Fruit fly (Drosophila melanogaster) whole organism, embryonic: Measurements from ENCODE around the gene CG11030.

Experiments
- ATbp ChIP-seq: fragments of 200-800 bp; sonication (Bioruptor generic); optimal IDR thresholded peaks from 2 replicates; lab custom pipeline; 2017; ENCODE audit warnings: missing biosample characterization, mild to moderate bottlenecking, missing genetic modification characterization, missing genetic modification reagents
- Adf1 ChIP-seq: fragments of 200-800 bp; sonication (Bioruptor generic); IDR thresholded peaks from 2 replicates; pipeline ENCODE4 v1.3.6; 2022; ENCODE audit warnings: missing biosample characterization, missing genetic modification characterization
- Aef1 ChIP-seq: fragments of 200-800 bp; sonication (Bioruptor generic); IDR thresholded peaks from 3 replicates; pipeline ENCODE4 v1.3.6; 2022; ENCODE audit warnings: missing biosample characterization, missing genetic modification characterization
- BEAF-32 ChIP-seq: fragments of 200-800 bp; sonication (Bioruptor generic); optimal IDR thresholded peaks from 3 replicates; lab custom pipeline; 2017; ENCODE audit warnings: missing biosample characterization, missing genetic modification characterization, mild to moderate bottlenecking, moderate library complexity, missing genetic modification reagents
- CG10209 ChIP-seq: fragments of 200-800 bp; sonication (Bioruptor generic); optimal IDR thresholded peaks from 3 replicates; lab custom pipeline; 2017; ENCODE audit warnings: missing biosample characterization, mild to moderate bottlenecking, missing genetic modification characterization, missing genetic modification reagents
- CG11247 ChIP-seq: fragments of 200-800 bp; sonication (Bioruptor generic); IDR thresholded peaks from 2 replicates; pipeline ENCODE4 v1.3.6; 2022; ENCODE audit warnings: missing biosample characterization, missing genetic modification characterization
- CG11504 ChIP-seq: fragments of 200-800 bp; sonication (Bioruptor generic); optimal IDR thresholded peaks from 3 replicates; lab custom pipeline; 2019; ENCODE audit warnings: missing biosample characterization, mild to moderate bottlenecking, missing genetic modification characterization, moderate library complexity
- CG11560 ChIP-seq: fragments of 200-800 bp; sonication (Bioruptor generic); IDR thresholded peaks from 3 replicates; pipeline ENCODE4 v1.3.6; 2022; ENCODE audit warnings: missing biosample characterization, missing genetic modification characterization
- CG11695 ChIP-seq: fragments of 200-800 bp; sonication (Bioruptor generic); IDR thresholded peaks from 3 replicates; pipeline ENCODE4 v1.3.6; 2022; ENCODE audit warnings: missing biosample characterization, missing genetic modification characterization
- CG12299 ChIP-seq: fragments of 200-800 bp; sonication (Bioruptor generic); optimal IDR thresholded peaks from 2 replicates; lab custom pipeline; 2018; ENCODE audit warnings: missing biosample characterization, mild to moderate bottlenecking, missing genetic modification characterization
- CG13624 ChIP-seq: fragments of 200-800 bp; sonication (Bioruptor generic); optimal IDR thresholded peaks from 2 replicates; lab custom pipeline; 2016; ENCODE audit warnings: missing biosample characterization, missing genetic modification characterization
- CG14014 ChIP-seq: fragments of 200-800 bp; sonication (Bioruptor generic); IDR thresholded peaks from 2 replicates; pipeline ENCODE4 v1.3.6; 2022; ENCODE audit warnings: missing biosample characterization, missing genetic modification characterization
- CG14860 ChIP-seq: fragments of 200-800 bp; sonication (Bioruptor generic); IDR thresholded peaks from 3 replicates; pipeline ENCODE4 v1.3.6; 2022; ENCODE audit warnings: missing biosample characterization, missing genetic modification characterization; ENCODE audit not compliant: partially characterized antibody
- CG15269 ChIP-seq: fragments of 200-800 bp; sonication (Bioruptor generic); optimal IDR thresholded peaks from 2 replicates; lab custom pipeline; 2018; ENCODE audit warnings: missing biosample characterization, mild to moderate bottlenecking, missing genetic modification characterization, moderate library complexity
- CG15696 ChIP-seq: fragments of 200-800 bp; sonication (Bioruptor generic); optimal IDR thresholded peaks from 2 replicates; lab custom pipeline; 2019; ENCODE audit warnings: missing biosample characterization, mild to moderate bottlenecking, missing genetic modification characterization, moderate library complexity
- CG31224 ChIP-seq: fragments of 200-800 bp; sonication (Bioruptor generic); IDR thresholded peaks from 2 replicates; pipeline ENCODE4 v1.3.6; 2022; ENCODE audit warnings: missing biosample characterization, missing genetic modification characterization
- CG3163 ChIP-seq: fragments of 200-800 bp; sonication (Bioruptor generic); optimal IDR thresholded peaks from 3 replicates; lab custom pipeline; 2016; ENCODE audit warnings: missing biosample characterization, missing genetic modification characterization
- CG32532 ChIP-seq: fragments of 200-800 bp; sonication (Bioruptor generic); IDR thresholded peaks from 2 replicates; pipeline ENCODE4 v1.3.6; 2022; ENCODE audit warnings: missing biosample characterization, missing genetic modification characterization
- CG3407 ChIP-seq: fragments of 200-800 bp; sonication (Bioruptor generic); optimal IDR thresholded peaks from 2 replicates; lab custom pipeline; 2018; ENCODE audit warnings: missing biosample characterization, mild to moderate bottlenecking, missing genetic modification characterization
- CG34376 ChIP-seq: fragments of 200-800 bp; sonication (Bioruptor generic); optimal IDR thresholded peaks from 2 replicates; lab custom pipeline; 2018; ENCODE audit warnings: missing biosample characterization, mild to moderate bottlenecking, missing genetic modification characterization
- CG3995 ChIP-seq: fragments of 200-800 bp; sonication (Bioruptor generic); optimal IDR thresholded peaks from 3 replicates; lab custom pipeline; 2016; ENCODE audit warnings: missing biosample characterization, missing genetic modification characterization
- CG6254 ChIP-seq: fragments of 200-800 bp; sonication (Bioruptor generic); optimal IDR thresholded peaks from 3 replicates; lab custom pipeline; 2017; ENCODE audit warnings: mild to moderate bottlenecking, missing biosample characterization, missing genetic modification reagents, missing genetic modification characterization
- CG7372 ChIP-seq: fragments of 200-800 bp; sonication (Bioruptor generic); IDR thresholded peaks from 2 replicates; pipeline ENCODE4 v1.3.6; 2022; ENCODE audit warnings: missing biosample characterization, missing genetic modification characterization
- CG7745 ChIP-seq: fragments of 200-800 bp; sonication (Bioruptor generic); optimal IDR thresholded peaks from 2 replicates; lab custom pipeline; 2018; ENCODE audit warnings: missing biosample characterization, mild to moderate bottlenecking, missing genetic modification characterization, moderate library complexity
- CG9797 ChIP-seq: fragments of 200-800 bp; sonication (Bioruptor generic); optimal IDR thresholded peaks from 3 replicates; lab custom pipeline; 2018; ENCODE audit warnings: missing biosample characterization, mild to moderate bottlenecking, missing genetic modification characterization
- Dip3 ChIP-seq: fragments of 200-800 bp; sonication (Bioruptor generic); optimal IDR thresholded peaks from 3 replicates; lab custom pipeline; 2016; ENCODE audit warnings: missing biosample characterization, missing genetic modification characterization
- Eip74EF ChIP-seq, 2 experiments: fragments of 200-800 bp in 1 of 2; fragments of >200 bp in 1 of 2; sonication (Bioruptor generic) in 1 of 2; optimal IDR thresholded peaks; 2 replicates each; lab custom pipeline; 2017 to 2019; ENCODE audit warnings: missing biosample characterization in 2 of 2, missing genetic modification characterization in 2 of 2, mild to moderate bottlenecking in 1 of 2, moderate library complexity in 1 of 2
- Gsc ChIP-seq: fragments of 200-800 bp; sonication (Bioruptor generic); IDR thresholded peaks from 2 replicates; pipeline ENCODE4 v1.3.6; 2022; ENCODE audit warnings: missing biosample characterization, missing genetic modification characterization
- Hr51 ChIP-seq, 2 experiments: fragments of 200-800 bp; sonication (Bioruptor generic); optimal IDR thresholded peaks; 2 replicates in 1 of 2; 3 replicates in 1 of 2; lab custom pipeline; 2016 to 2018; ENCODE audit warnings: missing biosample characterization in 2 of 2, missing genetic modification characterization in 2 of 2, mild to moderate bottlenecking in 1 of 2, moderate library complexity in 1 of 2
- NC2β ChIP-seq: fragments of 200-800 bp; sonication (Bioruptor generic); optimal IDR thresholded peaks from 2 replicates; lab custom pipeline; 2016; ENCODE audit warnings: missing biosample characterization, missing genetic modification characterization
- Nf-YB ChIP-seq: fragments of 200-800 bp; sonication (Bioruptor generic); optimal IDR thresholded peaks from 3 replicates; lab custom pipeline; 2019; ENCODE audit warnings: missing biosample characterization, mild to moderate bottlenecking, missing genetic modification characterization, moderate library complexity
- ash1 ChIP-seq: fragments of 200-800 bp; sonication (Bioruptor generic); optimal IDR thresholded peaks from 2 replicates; lab custom pipeline; 2018; ENCODE audit warnings: missing biosample characterization, mild to moderate bottlenecking, missing genetic modification characterization
- btn ChIP-seq: fragments of 200-800 bp; sonication (Bioruptor generic); optimal IDR thresholded peaks from 2 replicates; lab custom pipeline; 2016; ENCODE audit warnings: missing biosample characterization, missing genetic modification characterization
- cad ChIP-seq: fragments of >200 bp; optimal IDR thresholded peaks from 2 replicates; lab custom pipeline; 2017; ENCODE audit warnings: missing biosample characterization, missing genetic modification characterization
- caup ChIP-seq: fragments of 200-800 bp; sonication (Bioruptor generic); optimal IDR thresholded peaks from 3 replicates; lab custom pipeline; 2017; ENCODE audit warnings: missing biosample characterization, mild to moderate bottlenecking, missing genetic modification characterization, moderate library complexity; ENCODE audit not compliant: severe bottlenecking
- chinmo ChIP-seq: fragments of 200-800 bp; sonication (Bioruptor generic); IDR thresholded peaks from 4 replicates; pipeline ENCODE4 v1.3.6; 2022; ENCODE audit warnings: missing biosample characterization, missing genetic modification characterization; ENCODE audit not compliant: partially characterized antibody
- emc ChIP-seq: fragments of 200-800 bp; sonication (Bioruptor generic); optimal IDR thresholded peaks from 2 replicates; lab custom pipeline; 2016; ENCODE audit warnings: missing biosample characterization, missing genetic modification characterization
- exex ChIP-seq: fragments of 200-800 bp; sonication (Bioruptor generic); optimal IDR thresholded peaks from 4 replicates; lab custom pipeline; 2018; ENCODE audit warnings: missing biosample characterization, mild to moderate bottlenecking, missing genetic modification characterization, moderate library complexity
- grn ChIP-seq: fragments of 200-800 bp; sonication (Bioruptor generic); optimal IDR thresholded peaks from 3 replicates; lab custom pipeline; 2017; ENCODE audit warnings: missing biosample characterization, missing genetic modification characterization
- gsb-n ChIP-seq: fragments of 200-800 bp; sonication (Bioruptor generic); optimal IDR thresholded peaks from 3 replicates; lab custom pipeline; 2018; ENCODE audit warnings: missing biosample characterization, mild to moderate bottlenecking, missing genetic modification characterization
- hkb ChIP-seq, 2 experiments: fragments of 200-800 bp in 1 of 2; fragments of >200 bp in 1 of 2; sonication (Bioruptor generic) in 1 of 2; IDR thresholded peaks in 1 of 2; optimal IDR thresholded peaks in 1 of 2; 2 replicates each; pipeline versions ENCODE4 v1.3.6 to Lab custom; 2017 to 2022; ENCODE audit warnings: missing biosample characterization in 1 of 2, missing genetic modification characterization in 1 of 2
- lab ChIP-seq: fragments of 200-800 bp; sonication (Bioruptor generic); optimal IDR thresholded peaks from 3 replicates; lab custom pipeline; 2017; ENCODE audit warnings: missing biosample characterization, missing genetic modification characterization, mild to moderate bottlenecking, moderate library complexity, missing genetic modification reagents
- luna ChIP-seq: fragments of 200-800 bp; sonication (Bioruptor generic); optimal IDR thresholded peaks from 2 replicates; lab custom pipeline; 2016; ENCODE audit warnings: missing biosample characterization, missing genetic modification characterization
- mam ChIP-seq: fragments of 200-800 bp; sonication (Bioruptor generic); optimal IDR thresholded peaks from 3 replicates; lab custom pipeline; 2016; ENCODE audit warnings: missing biosample characterization, missing genetic modification characterization
- mld ChIP-seq: fragments of 200-800 bp; sonication (Bioruptor generic); IDR thresholded peaks from 3 replicates; pipeline ENCODE4 v1.3.6; 2022; ENCODE audit warnings: missing biosample characterization, missing genetic modification characterization; ENCODE audit not compliant: partially characterized antibody
- pho ChIP-seq: fragments of 200-800 bp; sonication (Bioruptor generic); optimal IDR thresholded peaks from 2 replicates; lab custom pipeline; 2016; ENCODE audit warnings: missing biosample characterization, missing genetic modification characterization
- row ChIP-seq: fragments of 200-800 bp; sonication (Bioruptor generic); IDR thresholded peaks from 3 replicates; pipeline ENCODE4 v1.3.6; 2022; ENCODE audit warnings: missing biosample characterization, missing genetic modification characterization
- sd ChIP-seq: fragments of 200-800 bp; sonication (Bioruptor generic); optimal IDR thresholded peaks from 3 replicates; lab custom pipeline; 2018; ENCODE audit warnings: missing biosample characterization, mild to moderate bottlenecking, missing genetic modification characterization, moderate library complexity
- sens ChIP-seq: fragments of 200-800 bp; sonication (Bioruptor generic); peaks from one replicate; lab custom pipeline; 2016; ENCODE audit warnings: missing biosample characterization, missing genetic modification characterization
- vnd ChIP-seq: fragments of 200-800 bp; sonication (Bioruptor generic); IDR thresholded peaks from 3 replicates; pipeline ENCODE4 v1.3.6; 2022; ENCODE audit warnings: missing biosample characterization, missing genetic modification characterization; ENCODE audit not compliant: partially characterized antibody

The CG11030 gene

DNA sequence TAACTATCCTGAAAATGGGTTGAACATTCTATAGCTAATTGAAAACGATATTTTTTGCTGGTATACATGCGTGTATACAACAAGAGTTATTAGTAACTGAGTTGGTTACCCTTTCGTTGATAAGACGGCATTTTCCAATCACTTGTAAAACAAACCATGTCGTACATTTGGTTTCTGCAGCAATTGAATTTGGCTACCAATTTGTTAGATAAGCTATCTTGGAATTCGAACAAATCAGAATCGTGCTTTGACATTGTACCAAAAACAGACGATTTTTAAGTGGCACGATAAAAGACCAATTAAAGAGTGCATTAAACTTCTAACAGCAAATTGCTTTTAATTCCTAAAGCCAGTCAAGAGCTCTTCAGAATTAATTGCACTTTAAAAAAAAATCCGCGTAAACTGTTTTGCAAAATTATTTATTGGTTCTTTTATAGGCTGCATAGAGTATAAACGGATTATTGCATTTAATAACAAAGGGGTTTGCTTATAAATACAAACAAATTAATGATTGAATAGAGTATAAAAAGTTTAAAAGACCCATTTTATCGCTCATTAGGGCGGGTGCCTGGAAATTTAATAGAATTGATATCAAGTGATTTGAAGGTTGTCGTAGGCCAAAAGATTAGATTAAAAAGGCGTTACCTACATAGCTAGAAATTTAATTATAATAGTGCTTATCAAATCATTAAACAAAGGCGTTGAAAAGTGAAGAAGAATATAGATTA lies 66.5 kb downstream of the CG11030 start (continued):
- no peak for TF ChIP-seq CG3995
- no peak for TF ChIP-seq gsb-n (tag; lab: Kevin White, UChicago)
- TF ChIP-seq Dip3 (GFP tag; lab: Kevin White, UChicago), result no peak
- no peak for TF ChIP-seq Eip74EF (GFP tag; optimal IDR thresholded peaks at IDR 0.05; lab: Kevin White, UChicago)
- peak; percentile 26 for TF ChIP-seq CG34376
- no peak for TF ChIP-seq luna
- TF ChIP-seq emc (GFP tag; lab: Kevin White, UChicago), result no peak
- no peak for TF ChIP-seq cad (GFP tag; lab: Kevin White, UChicago)
- no peak for TF ChIP-seq btn (GFP tag; lab: Kevin White, UChicago)
- TF ChIP-seq Nf-YB, result no peak
- no peak for TF ChIP-seq CG11247 (GFP tag; lab: Robert Waterston, UW)
- no peak for TF ChIP-seq CG11504 (tag; lab: Kevin White, UChicago)
- no peak for TF ChIP-seq CG3163 (GFP tag; lab: Kevin White, UChicago)
- no peak for TF ChIP-seq CG7372 (GFP tag; lab: Robert Waterston, UW)
- TF ChIP-seq exex, result peak; percentile 95
- peak; percentile 52 for TF ChIP-seq sens
- TF ChIP-seq NC2β (GFP tag; lab: Kevin White, UChicago), result no peak
- TF ChIP-seq caup (GFP tag; lab: Kevin White, UChicago), result peak; percentile 61
- no peak for TF ChIP-seq CG9797
- TF ChIP-seq CG11560, result no peak
- no peak for TF ChIP-seq mam (GFP tag; lab: Kevin White, UChicago)
- no peak for TF ChIP-seq CG12299 (tag; lab: Kevin White, UChicago)
- no peak for TF ChIP-seq hkb (optimal IDR thresholded peaks at IDR 0.05; lab: Kevin White, UChicago)
- TF ChIP-seq hkb (GFP tag; IDR thresholded peaks at IDR 0.05; lab: Robert Waterston, UW), result no peak
- TF ChIP-seq vnd, result no peak
- TF ChIP-seq Adf1 (GFP tag; lab: Robert Waterston, UW), result no peak
- peak; percentile 25 for TF ChIP-seq lab (GFP tag; lab: Kevin White, UChicago)
- TF ChIP-seq row (GFP tag; lab: Robert Waterston, UW), result no peak
- no peak for TF ChIP-seq CG7745 (tag; lab: Kevin White, UChicago)
- peak; percentile 25 for TF ChIP-seq CG15269 (tag; lab: Kevin White, UChicago)
- TF ChIP-seq CG15696 (tag; lab: Kevin White, UChicago), result no peak
- no peak for TF ChIP-seq CG11695
- no peak for TF ChIP-seq BEAF-32 (GFP tag; lab: Kevin White, UChicago)
- no peak for TF ChIP-seq CG14014 (GFP tag; lab: Robert Waterston, UW)
- TF ChIP-seq grn, result peak; percentile 2
- TF ChIP-seq Hr51 (GFP tag; optimal IDR thresholded peaks at IDR 0.05; lab: Kevin White, UChicago), result peak in 1 of 2 experiments; percentile 7
- peak; percentile 88 for TF ChIP-seq sd (tag; lab: Kevin White, UChicago)
- no peak for TF ChIP-seq CG13624 (GFP tag; lab: Kevin White, UChicago)
- TF ChIP-seq, all 482 proteins: peak for 19

DNA sequence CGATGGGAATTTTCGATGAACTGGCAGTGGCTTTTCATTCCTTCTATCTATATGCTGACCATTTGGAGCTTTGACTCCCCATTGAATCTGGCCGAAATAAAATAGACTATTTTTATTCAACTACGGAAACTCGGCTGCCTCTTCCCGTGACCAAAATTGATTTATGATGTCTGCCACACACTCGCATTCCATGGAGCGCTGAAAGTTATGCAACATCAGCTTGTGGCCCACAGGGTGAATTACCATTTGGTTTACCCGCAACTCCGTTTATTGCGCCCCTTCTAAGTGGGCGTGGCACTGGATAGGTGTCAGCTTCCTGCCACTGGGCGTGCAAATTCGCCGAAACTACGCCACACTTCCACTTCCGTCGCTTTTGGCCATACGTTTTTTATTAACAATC lies 68.6 kb downstream of the CG11030 start:
- TF ChIP-seq Aef1 (GFP tag; lab: Robert Waterston, UW) (no peak), ATbp (no peak), ash1 (GFP tag; lab: Kevin White, UChicago) (no peak), sd (tag; lab: Kevin White, UChicago) (peak; percentile 63), CG32532 (GFP tag; lab: Robert Waterston, UW) (no peak), CG31224 (GFP tag; lab: Robert Waterston, UW) (no peak), CG3407 (GFP tag; lab: Kevin White, UChicago) (no peak), mld (GFP tag; lab: Robert Waterston, UW) (no peak), CG6254 (GFP tag; lab: Kevin White, UChicago) (no peak), luna (no peak), CG14860 (GFP tag; lab: Robert Waterston, UW) (no peak), CG10209 (GFP tag; lab: Kevin White, UChicago) (no peak), chinmo (GFP tag; lab: Robert Waterston, UW) (0 out of 4 replicates have a peak, but pooled peaks have one; percentile 25), Gsc (no peak), pho (GFP tag; lab: Kevin White, UChicago) (no peak)
